Worm (Caenorhabditis elegans): ENCODE measurements around the gene C37C3.12.

ce11 chrV:7825836-7826235, 13.5 kb downstream of the C37C3.12 start:
- TF ChIP-seq hsf-1 (GFP tag; IDR thresholded peaks at IDR 0.05) (no peak), hlh-12 (tag; optimal IDR thresholded peaks at IDR 0.05) (no peak), nhr-179 (tag; optimal IDR thresholded peaks at IDR 0.05) (no peak), F49E8.2 (tag; optimal IDR thresholded peaks at IDR 0.05; ENCODE audit: insufficient read depth) (no peak), K11D2.4 (GFP tag; IDR thresholded peaks at IDR 0.05) (no peak), nhr-90 (tag; optimal IDR thresholded peaks at IDR 0.05) (no peak), B0035.1 (tag; optimal IDR thresholded peaks at IDR 0.05) (no peak), unc-130 (GFP tag; optimal IDR thresholded peaks at IDR 0.05) (no peak), aptf-3 (GFP tag; IDR thresholded peaks at IDR 0.05) (no peak), lin-40 (tag; optimal IDR thresholded peaks at IDR 0.05) (no peak), ztf-25 (GFP tag; IDR thresholded peaks at IDR 0.05) (no peak), ceh-79 (tag; optimal IDR thresholded peaks at IDR 0.05) (no peak)

Measured in whole organism, young adult.